Worm (Caenorhabditis elegans) whole organism, L3 larva: Measurements from ENCODE around the gene T01D3.3.

Experiments used
- ZK546.5 ChIP-seq: sonication (generic microtip); optimal IDR thresholded peaks from 2 replicates; lab custom pipeline; 2017; ENCODE audit warnings: missing biosample characterization, missing genetic modification characterization
- aly-2 ChIP-seq: fragments of 150-350 bp; optimal IDR thresholded peaks from 2 replicates; lab custom pipeline; 2014; ENCODE audit warnings: missing biosample characterization, missing genetic modification characterization
- ama-1 ChIP-seq: fragments of 150-350 bp; optimal IDR thresholded peaks from 2 replicates; lab custom pipeline; 2018
- ceh-16 ChIP-seq: sonication (generic microtip); optimal IDR thresholded peaks from 2 replicates; lab custom pipeline; 2017; ENCODE audit warnings: missing biosample characterization, missing genetic modification characterization
- ceh-28 ChIP-seq: fragments of 150-350 bp; optimal IDR thresholded peaks from 2 replicates; lab custom pipeline; 2014; ENCODE audit warnings: missing biosample characterization, missing genetic modification reagents, missing genetic modification characterization
- ceh-82 ChIP-seq: fragments of 150-350 bp; optimal IDR thresholded peaks from 2 replicates; lab custom pipeline; 2014; ENCODE audit warnings: missing biosample characterization, missing genetic modification characterization
- ceh-9 ChIP-seq: sonication (generic microtip); optimal IDR thresholded peaks from 2 replicates; lab custom pipeline; 2018; ENCODE audit warnings: missing biosample characterization, missing genetic modification characterization
- daf-12 ChIP-seq: fragments of 150-350 bp; optimal IDR thresholded peaks from 2 replicates; lab custom pipeline; 2014; ENCODE audit warnings: missing biosample characterization, missing genetic modification reagents, missing genetic modification characterization
- egl-27 ChIP-seq: sonication (generic microtip); optimal IDR thresholded peaks from 4 replicates; lab custom pipeline; 2017; ENCODE audit warnings: missing biosample characterization, missing genetic modification reagents, missing genetic modification characterization
- egl-5 ChIP-seq: fragments of 150-350 bp; optimal IDR thresholded peaks from 2 replicates; lab custom pipeline; 2017; ENCODE audit warnings: missing biosample characterization, missing genetic modification reagents, missing genetic modification characterization, inconsistent platforms
- elt-2 ChIP-seq: sonication (generic microtip); optimal IDR thresholded peaks from 2 replicates; lab custom pipeline; 2016; ENCODE audit warnings: missing genetic modification reagents, mild to moderate bottlenecking, missing genetic modification characterization, missing compliant biosample characterization
- elt-3 ChIP-seq, 3 experiments: fragments of 150-350 bp in 1 of 3; sonication (generic microtip) in 2 of 3; optimal IDR thresholded peaks; 2 replicates in 2 of 3; 4 replicates in 1 of 3; lab custom pipeline; 2014 to 2017; ENCODE audit warnings: missing biosample characterization in 3 of 3, missing genetic modification characterization in 3 of 3
- fos-1 ChIP-seq: fragments of 150-350 bp; optimal IDR thresholded peaks from 2 replicates; lab custom pipeline; 2014; ENCODE audit warnings: missing biosample characterization, missing genetic modification characterization
- hmg-11 ChIP-seq: sonication (generic microtip); optimal IDR thresholded peaks from 2 replicates; lab custom pipeline; 2016; ENCODE audit warnings: missing genetic modification characterization, missing compliant biosample characterization
- jun-1 ChIP-seq: fragments of 150-350 bp; optimal IDR thresholded peaks from 2 replicates; lab custom pipeline; 2014; ENCODE audit warnings: missing biosample characterization, missing genetic modification reagents, missing genetic modification characterization
- lin-15B ChIP-seq: fragments of 150-350 bp; optimal IDR thresholded peaks from 2 replicates; lab custom pipeline; 2014; ENCODE audit warnings: missing biosample characterization, missing genetic modification characterization
- lin-39 ChIP-seq: fragments of 150-350 bp; optimal IDR thresholded peaks from 2 replicates; lab custom pipeline; 2018; ENCODE audit warnings: missing biosample characterization, missing genetic modification reagents, missing genetic modification characterization
- lsy-12 ChIP-seq: sonication (generic microtip); optimal IDR thresholded peaks from 2 replicates; lab custom pipeline; 2016; ENCODE audit warnings: mild to moderate bottlenecking, missing genetic modification characterization, missing compliant biosample characterization
- mdl-1 ChIP-seq: fragments of 150-350 bp; optimal IDR thresholded peaks from 2 replicates; lab custom pipeline; 2014; ENCODE audit warnings: missing biosample characterization, missing genetic modification characterization
- mml-1 ChIP-seq: fragments of 150-350 bp; sonication (generic microtip); optimal IDR thresholded peaks from 3 replicates; lab custom pipeline; 2014; ENCODE audit warnings: missing biosample characterization, missing genetic modification characterization
- nfya-1 ChIP-seq: sonication (generic microtip); optimal IDR thresholded peaks from 2 replicates; lab custom pipeline; 2017; ENCODE audit warnings: missing genetic modification characterization, mild to moderate bottlenecking, missing compliant biosample characterization, antibody characterized with exemption, moderate library complexity; ENCODE audit not compliant: insufficient read depth
- nhr-12 ChIP-seq: fragments of 150-350 bp; optimal IDR thresholded peaks from 2 replicates; lab custom pipeline; 2014; ENCODE audit warnings: missing biosample characterization, missing genetic modification characterization
- nhr-237 ChIP-seq: fragments of 150-350 bp; optimal IDR thresholded peaks from 2 replicates; lab custom pipeline; 2014; ENCODE audit warnings: missing biosample characterization, missing genetic modification characterization
- nhr-28 ChIP-seq: fragments of 150-350 bp; optimal IDR thresholded peaks from 2 replicates; lab custom pipeline; 2014; ENCODE audit warnings: missing biosample characterization, missing genetic modification characterization
- nhr-67 ChIP-seq: fragments of 150-350 bp; optimal IDR thresholded peaks from 2 replicates; lab custom pipeline; 2014; ENCODE audit warnings: missing biosample characterization, missing genetic modification characterization
- nhr-76 ChIP-seq: fragments of 150-350 bp; sonication (generic microtip); optimal IDR thresholded peaks from 5 replicates; lab custom pipeline; 2014; ENCODE audit warnings: missing biosample characterization, missing genetic modification characterization
- nhr-77 ChIP-seq: fragments of 150-350 bp; optimal IDR thresholded peaks from 2 replicates; lab custom pipeline; 2014; ENCODE audit warnings: missing biosample characterization, missing genetic modification characterization
- pha-4 ChIP-seq: fragments of 150-350 bp; optimal IDR thresholded peaks from 2 replicates; lab custom pipeline; 2014; ENCODE audit warnings: missing biosample characterization, missing genetic modification reagents, missing genetic modification characterization
- pqm-1 ChIP-seq: fragments of 150-350 bp; optimal IDR thresholded peaks from 2 replicates; lab custom pipeline; 2017; ENCODE audit warnings: missing biosample characterization, missing genetic modification characterization, inconsistent platforms
- snpc-4 ChIP-seq: fragments of 150-350 bp; optimal IDR thresholded peaks from 2 replicates; lab custom pipeline; 2014; ENCODE audit warnings: missing biosample characterization, missing genetic modification characterization
- tbx-2 ChIP-seq: sonication (generic microtip); optimal IDR thresholded peaks from 2 replicates; lab custom pipeline; 2016; ENCODE audit warnings: mild to moderate bottlenecking, missing genetic modification characterization, missing compliant biosample characterization
- unc-39 ChIP-seq: sonication (generic microtip); optimal IDR thresholded peaks from 4 replicates; lab custom pipeline; 2017; ENCODE audit warnings: missing biosample characterization, missing genetic modification characterization
- unc-62 ChIP-seq: fragments of 150-350 bp; sonication (generic microtip); optimal IDR thresholded peaks from 4 replicates; lab custom pipeline; 2014; ENCODE audit warnings: missing biosample characterization, missing genetic modification reagents, missing genetic modification characterization
- zag-1 ChIP-seq: fragments of 150-350 bp; optimal IDR thresholded peaks from 2 replicates; lab custom pipeline; 2014; ENCODE audit warnings: missing biosample characterization, missing genetic modification characterization
- ztf-11 ChIP-seq: fragments of 150-350 bp; optimal IDR thresholded peaks from 2 replicates; lab custom pipeline; 2014; ENCODE audit warnings: missing biosample characterization, missing genetic modification characterization
- ztf-4 ChIP-seq: fragments of 150-350 bp; optimal IDR thresholded peaks from 2 replicates; lab custom pipeline; 2014; ENCODE audit warnings: missing biosample characterization, missing genetic modification characterization

T01D3.3 gene

DNA sequence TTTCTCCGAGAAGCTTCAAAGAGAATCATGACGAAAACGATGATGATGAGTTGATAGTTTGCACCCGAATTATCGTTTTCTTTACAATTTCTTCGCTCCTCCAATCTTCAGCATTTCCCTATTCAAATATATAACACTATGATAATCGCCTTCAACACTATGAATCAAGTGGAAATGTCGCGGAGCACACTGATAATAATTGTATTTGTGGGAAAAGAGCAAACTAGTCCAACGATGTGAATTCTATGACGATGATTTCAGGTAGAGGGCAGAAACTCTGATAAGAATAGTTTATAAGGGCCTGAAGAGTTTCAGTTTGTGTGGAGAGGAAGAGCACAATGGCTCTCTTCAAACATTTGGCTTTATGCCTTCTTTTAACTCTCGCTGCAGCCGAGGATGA lies 12.5 kb downstream of the T01D3.3 start, which contains the start of gene T01D3.6:
TSS of gene T01D3.6 (plus strand) at position 294 of the 400 bp plus-strand sequence.
- TF ChIP-seq ztf-4 (no peak), elt-2 (tag; lab: Kevin White, UChicago) (peak; percentile 79), pqm-1 (peak; percentile 71)

DNA sequence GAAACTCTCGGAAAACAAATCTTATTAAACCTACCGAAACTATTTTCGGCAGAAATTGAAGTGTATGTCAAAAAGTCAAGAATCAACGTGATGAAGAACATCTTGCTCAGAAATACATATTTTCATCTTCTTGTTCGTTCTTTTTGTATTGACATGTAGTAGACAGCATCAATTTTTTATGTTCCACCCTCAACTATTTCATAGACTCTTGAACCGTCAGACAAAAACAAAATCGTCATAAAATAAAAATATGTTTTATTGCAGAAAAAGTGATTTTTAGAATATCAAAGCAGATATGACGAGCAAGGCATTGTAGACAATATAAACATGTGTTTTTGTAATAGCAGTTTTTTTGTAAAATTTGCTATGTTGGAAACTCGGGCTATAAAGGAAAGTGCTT lies 20.7 kb downstream of the T01D3.3 start, which contains the start of gene F35E12.2:
TSS of gene F35E12.2 (minus strand) at position 101 of the 400 bp plus-strand sequence.
- no peak for TF ChIP-seq jun-1 (tag; lab: Kevin White, UChicago)
- no peak for TF ChIP-seq egl-27 (tag; lab: Kevin White, UChicago)
- no peak for TF ChIP-seq ceh-16 (tag; lab: Kevin White, UChicago)
- no peak for TF ChIP-seq elt-3 (tag; optimal IDR thresholded peaks at IDR 0.05; lab: Kevin White, UChicago)
- TF ChIP-seq ceh-9 (tag; lab: Kevin White, UChicago): no peak
- TF ChIP-seq nhr-67 (tag; lab: Kevin White, UChicago): no peak
- no peak for TF ChIP-seq tbx-2 (tag; lab: Kevin White, UChicago)
- TF ChIP-seq egl-5: no peak

DNA sequence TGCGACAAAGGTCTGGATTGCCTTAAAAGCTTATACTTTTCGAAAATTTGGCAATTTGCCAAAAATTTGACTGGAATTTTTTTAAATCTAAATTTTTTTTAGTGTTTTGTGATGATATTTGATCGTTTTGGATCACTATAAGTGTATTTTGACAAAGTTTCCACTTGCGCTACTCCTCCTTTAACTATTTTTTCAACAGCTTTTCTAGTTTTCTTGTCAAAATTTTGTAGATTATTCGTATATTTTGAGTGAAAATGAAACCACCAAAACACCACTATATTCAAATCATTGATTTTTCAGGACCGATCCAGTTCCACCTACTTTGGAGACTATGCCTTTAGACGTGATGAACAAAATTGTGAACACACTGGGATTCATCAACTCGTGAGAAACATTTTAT lies 21.5 kb downstream of the T01D3.3 start, which contains the start of gene fbxa-181:
TSS of gene fbxa-181 (plus strand) at position 301 of the 400 bp plus-strand sequence.
- TF ChIP-seq nhr-28 (tag; lab: Kevin White, UChicago) (no peak), ceh-28 (no peak), nhr-237 (no peak), lsy-12 (tag; lab: Kevin White, UChicago) (no peak), snpc-4 (tag; lab: Kevin White, UChicago) (no peak), ama-1 (lab: Kevin White, UChicago) (no peak), nfya-1 (tag; lab: Kevin White, UChicago) (no peak), mml-1 (tag; lab: Kevin White, UChicago) (no peak)

DNA sequence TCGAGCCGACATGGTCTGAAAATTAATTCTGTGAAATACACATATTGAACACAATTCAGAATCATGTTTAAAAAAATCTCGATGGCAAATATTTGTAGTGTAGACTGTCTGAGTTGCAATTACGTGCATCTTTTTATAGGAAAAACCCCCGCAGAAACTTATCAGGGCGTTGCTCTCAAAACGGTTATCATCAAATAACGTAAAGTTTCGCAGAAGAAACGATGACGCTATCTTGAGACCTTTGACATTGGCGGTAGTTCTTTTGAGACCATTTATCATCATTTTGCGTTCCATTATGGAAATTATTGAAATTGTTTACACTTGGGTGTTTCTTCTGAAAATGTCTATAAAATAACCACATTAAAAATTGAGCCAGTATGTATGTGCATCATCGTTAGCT lies 26.7 kb downstream of the T01D3.3 start, which contains the start of gene dct-17:
TSS of gene dct-17 (minus strand) at position 23 of the 400 bp plus-strand sequence.
- TF ChIP-seq nfya-1 (tag; lab: Kevin White, UChicago) (no peak), snpc-4 (tag; lab: Kevin White, UChicago) (no peak), ZK546.5 (tag; lab: Kevin White, UChicago) (no peak), nhr-28 (tag; lab: Kevin White, UChicago) (no peak), hmg-11 (tag; lab: Kevin White, UChicago) (no peak), elt-2 (tag; lab: Kevin White, UChicago) (peak; percentile 58), zag-1 (tag; lab: Kevin White, UChicago) (no peak), pqm-1 (peak; percentile 35), ceh-28 (no peak), elt-3 (tag; optimal IDR thresholded peaks at IDR 0.05; lab: Kevin White, UChicago) (no peak), ztf-4 (no peak)

- TF ChIP-seq lin-39 (tag; lab: Kevin White, UChicago): no peak
- peak; percentile 36 for TF ChIP-seq elt-2 (tag; lab: Kevin White, UChicago)
- TF ChIP-seq egl-5: no peak
Measured at ce11 chrV:13736147-13736546, 32.1 kb downstream of the T01D3.3 start, which contains the start of gene F35E12.6. Gene F35E12.6, minus strand, starts transcription at chrV:13736247.

- no peak for TF ChIP-seq elt-3 (tag; optimal IDR thresholded peaks at IDR 0.05; lab: Kevin White, UChicago)
- no peak for TF ChIP-seq fos-1
- no peak for TF ChIP-seq hmg-11 (tag; lab: Kevin White, UChicago)
Measured at ce11 chrV:13738374-13738773, 34.3 kb downstream of the T01D3.3 start, which contains the start of gene irg-5. Gene irg-5, minus strand, starts transcription at chrV:13738474.

- TF ChIP-seq elt-2 (tag; lab: Kevin White, UChicago) (peak; percentile 86), pqm-1 (peak; percentile 80), fos-1 (no peak)
- TF ChIP-seq, all 47 proteins: peak for 2
Measured at ce11 chrV:13739901-13740300, 35.8 kb downstream of the T01D3.3 start.

DNA sequence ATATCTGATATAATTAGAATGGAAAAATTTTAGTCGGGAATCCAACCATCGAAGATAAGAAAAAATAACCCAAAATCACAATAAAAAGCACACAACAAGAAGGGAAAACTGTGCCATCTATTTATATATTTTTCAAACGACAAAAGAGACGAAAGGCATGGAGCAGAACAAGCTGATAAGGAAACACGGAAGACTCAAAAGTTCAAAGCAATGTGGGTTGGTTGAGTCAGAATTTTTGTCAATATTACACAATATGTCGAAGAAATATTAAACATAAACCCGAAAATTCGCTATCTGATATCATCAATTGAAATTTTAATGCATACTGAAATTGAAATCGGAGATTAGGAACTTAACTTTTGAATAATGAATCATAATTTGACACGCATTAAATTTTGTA lies 40.8 kb downstream of the T01D3.3 start, which contains the start of gene F35E12.9:
TSS of gene F35E12.9 (minus strand) at position 227 of the 400 bp plus-strand sequence.
- TF ChIP-seq nhr-77 (tag; lab: Kevin White, UChicago): no peak
- TF ChIP-seq nhr-12 (tag; lab: Kevin White, UChicago): no peak
- TF ChIP-seq mdl-1 (tag; lab: Kevin White, UChicago): no peak
- TF ChIP-seq lin-15B (tag; lab: Kevin White, UChicago): no peak
- no peak for TF ChIP-seq ztf-4
- TF ChIP-seq ceh-28: no peak
- no peak for TF ChIP-seq ceh-16 (tag; lab: Kevin White, UChicago)
- peak; percentile 61 for TF ChIP-seq pha-4 (tag; lab: Kevin White, UChicago)
- no peak for TF ChIP-seq daf-12 (tag; lab: Kevin White, UChicago)
- no peak for TF ChIP-seq ceh-9 (tag; lab: Kevin White, UChicago)
- TF ChIP-seq elt-2 (tag; lab: Kevin White, UChicago): peak; percentile 95
- no peak for TF ChIP-seq fos-1
- no peak for TF ChIP-seq nfya-1 (tag; lab: Kevin White, UChicago)
- no peak for TF ChIP-seq unc-39
- TF ChIP-seq mml-1 (tag; lab: Kevin White, UChicago): no peak
- TF ChIP-seq ztf-11: no peak
- no peak for TF ChIP-seq ZK546.5 (tag; lab: Kevin White, UChicago)
- no peak for TF ChIP-seq egl-5
- TF ChIP-seq unc-62 (GFP tag; lab: Kevin White, UChicago): no peak
- TF ChIP-seq aly-2 (tag; lab: Kevin White, UChicago): no peak
- TF ChIP-seq pqm-1: peak; percentile 94
- no peak for TF ChIP-seq tbx-2 (tag; lab: Kevin White, UChicago)
- no peak for TF ChIP-seq nhr-76
- TF ChIP-seq ceh-82: no peak
